Worm (Caenorhabditis elegans): ENCODE data around the gene F11D5.6.

DNA sequence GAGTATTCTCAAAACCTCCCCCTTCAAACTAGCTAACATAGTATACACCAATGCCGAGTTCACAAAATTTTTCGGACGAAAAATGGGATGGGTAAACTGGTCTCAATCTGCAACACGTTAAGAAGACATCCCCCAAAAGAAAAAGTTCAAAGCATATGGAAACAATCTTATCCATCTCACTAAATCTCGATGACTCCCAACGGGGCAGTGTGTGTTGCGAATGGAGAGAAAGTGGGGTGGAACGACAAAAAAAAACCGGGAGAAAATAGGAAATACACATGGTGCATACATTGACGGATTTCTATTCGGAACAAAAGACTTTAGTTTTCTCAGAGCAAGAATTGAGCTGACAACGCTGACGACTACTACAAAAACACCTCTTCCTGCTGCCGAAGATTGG, 49.2 kb upstream of the F11D5.6 start:
- no peak for TF ChIP-seq F49E8.2 (tag; optimal IDR thresholded peaks at IDR 0.05; ENCODE audit: insufficient read depth)
- TF ChIP-seq him-1 (tag; optimal IDR thresholded peaks at IDR 0.05): no peak
- no peak for TF ChIP-seq B0336.3 (GFP tag; IDR thresholded peaks at IDR 0.05)
- TF ChIP-seq nhr-179 (tag; optimal IDR thresholded peaks at IDR 0.05): no peak
- no peak for TF ChIP-seq F22D6.2 (tag; optimal IDR thresholded peaks at IDR 0.05)
- TF ChIP-seq D2030.7 (GFP tag; IDR thresholded peaks at IDR 0.05): no peak
- no peak for TF ChIP-seq lin-40 (tag; optimal IDR thresholded peaks at IDR 0.05)
- TF ChIP-seq mcd-1 (GFP tag; IDR thresholded peaks at IDR 0.05): no peak
- no peak for TF ChIP-seq tbp1 (GFP tag; optimal IDR thresholded peaks at IDR 0.05)
